Fruit fly (Drosophila melanogaster): ENCODE data around the gene Cpr64Ac.

Cpr64Ac gene

DNA sequence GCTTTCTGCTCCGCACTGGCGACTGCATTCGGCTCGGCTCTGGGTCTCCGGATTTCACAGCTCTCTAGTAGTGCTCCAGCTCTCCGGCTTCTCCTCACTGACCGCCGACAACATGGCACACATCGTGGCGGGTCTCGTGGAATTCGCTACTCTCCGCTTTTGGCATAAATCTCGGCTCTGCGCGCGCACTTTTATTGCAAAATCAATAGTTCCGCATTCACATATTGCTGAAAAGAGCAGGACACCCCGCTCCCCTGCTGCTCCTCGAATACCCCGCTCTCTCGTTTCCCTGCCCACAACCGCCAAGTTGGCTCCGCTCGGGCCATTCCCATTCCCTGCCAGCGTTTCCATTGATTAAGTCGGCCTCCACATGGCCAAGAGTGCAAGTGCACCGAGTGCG, 27.5 kb downstream of the Cpr64Ac start:
- no peak for TF ChIP-seq Dif (GFP tag; optimal IDR thresholded peaks at IDR 0.05; ENCODE audit: partially characterized antibody)
- no peak for TF ChIP-seq Myc (optimal IDR thresholded peaks at IDR 0.05)
- no peak for TF ChIP-seq rgr (GFP tag; optimal IDR thresholded peaks at IDR 0.05)
- TF ChIP-seq CG9705 (GFP tag; optimal IDR thresholded peaks at IDR 0.05) = no peak
- no peak for TF ChIP-seq CG32264 (GFP tag; optimal IDR thresholded peaks at IDR 0.05)
- no peak for TF ChIP-seq Mio (GFP tag; optimal IDR thresholded peaks at IDR 0.05)
- no peak for TF ChIP-seq Hr83 (GFP tag; optimal IDR thresholded peaks at IDR 0.05; ENCODE audit: poor library complexity, severe bottlenecking)

DNA sequence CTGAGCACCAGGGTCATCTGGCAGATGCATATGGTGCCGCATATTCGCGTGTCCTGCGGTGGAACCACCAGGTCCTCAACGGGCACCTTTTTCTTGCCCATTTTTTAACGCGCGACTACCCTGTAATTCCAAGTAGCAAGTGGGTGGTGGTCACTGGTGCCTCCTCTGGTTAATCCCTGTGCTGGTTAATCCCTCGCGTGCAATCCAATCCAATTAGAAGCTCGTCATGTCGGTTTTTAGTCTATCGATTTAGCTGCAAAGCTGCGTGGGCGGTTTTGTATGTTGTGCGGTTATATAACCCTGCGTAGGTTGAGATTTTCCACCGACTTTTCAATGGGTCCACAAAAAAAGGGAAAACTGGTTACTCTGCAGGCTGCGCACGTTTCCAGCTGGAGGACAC, 28.2 kb downstream of the Cpr64Ac start, which contains the start of gene Teh3:
Gene Teh3, minus strand, starts transcription at position 101 of the 400 bp plus-strand sequence.
- no peak for TF ChIP-seq h (GFP tag; optimal IDR thresholded peaks at IDR 0.05)
- no peak for TF ChIP-seq Hr83 (GFP tag; optimal IDR thresholded peaks at IDR 0.05; ENCODE audit: poor library complexity, severe bottlenecking)
- no peak for TF ChIP-seq brk (GFP tag; optimal IDR thresholded peaks at IDR 0.05)
- no peak for TF ChIP-seq CG9705 (GFP tag; optimal IDR thresholded peaks at IDR 0.05)
- TF ChIP-seq tai (GFP tag; optimal IDR thresholded peaks at IDR 0.05) = no peak

DNA sequence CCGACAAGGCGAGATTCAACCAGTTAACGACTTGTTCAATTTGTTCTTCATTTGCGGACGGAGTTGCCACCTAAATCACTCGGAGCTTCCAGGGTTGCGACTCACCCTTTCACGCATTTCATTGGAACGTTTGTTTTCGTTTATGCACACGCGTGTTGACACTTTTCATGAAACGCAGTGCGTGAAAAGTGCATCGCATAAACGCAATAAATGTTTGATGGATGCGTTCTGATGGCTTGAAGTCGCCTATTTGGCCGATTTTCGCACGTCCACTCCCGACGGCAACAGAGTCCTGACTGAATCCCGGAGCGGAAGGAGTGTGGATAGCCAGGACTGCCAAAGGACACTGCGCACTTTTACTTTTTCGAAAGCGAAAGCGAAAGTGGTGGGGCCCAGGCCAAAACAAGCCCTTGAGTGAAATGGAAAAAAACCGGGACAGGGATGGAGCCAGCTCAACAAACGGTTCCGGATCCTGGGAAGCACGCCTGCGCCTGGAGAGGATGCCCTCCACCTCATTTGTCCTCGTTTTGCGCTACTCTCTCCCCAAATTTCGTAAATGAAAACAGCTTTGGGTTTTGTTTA, 34.6 kb downstream of the Cpr64Ac start, which contains the start of gene Teh4:
Gene Teh4, minus strand, starts transcription at position 290 of the 582 bp plus-strand sequence.
- TF ChIP-seq dl (GFP tag; optimal IDR thresholded peaks at IDR 0.05; ENCODE audit: insufficient read depth in 1 of 2, partially characterized antibody in 2 of 2) (no peak), Dif (GFP tag; optimal IDR thresholded peaks at IDR 0.05; ENCODE audit: partially characterized antibody) (no peak), sage (GFP tag; optimal IDR thresholded peaks at IDR 0.05) (no peak), jim (GFP tag; optimal IDR thresholded peaks at IDR 0.05) (no peak), Vsx2 (GFP tag; optimal IDR thresholded peaks at IDR 0.05; ENCODE audit: partially characterized antibody) (no peak), Dfd (GFP tag; optimal IDR thresholded peaks at IDR 0.05) (no peak), rgr (GFP tag; optimal IDR thresholded peaks at IDR 0.05) (no peak), foxo (GFP tag; optimal IDR thresholded peaks at IDR 0.05) (no peak), h (GFP tag; optimal IDR thresholded peaks at IDR 0.05) (no peak), brk (GFP tag; optimal IDR thresholded peaks at IDR 0.05) (no peak), lola (GFP tag; optimal IDR thresholded peaks at IDR 0.05) (no peak), sv (GFP tag; optimal IDR thresholded peaks at IDR 0.05) (no peak), dmrt93B (GFP tag; optimal IDR thresholded peaks at IDR 0.05) (no peak), N (GFP tag; optimal IDR thresholded peaks at IDR 0.05) (no peak), Jra (GFP tag; optimal IDR thresholded peaks at IDR 0.05) (no peak), pan (optimal IDR thresholded peaks at IDR 0.05) (no peak), CG32264 (GFP tag; optimal IDR thresholded peaks at IDR 0.05) (no peak)

DNA sequence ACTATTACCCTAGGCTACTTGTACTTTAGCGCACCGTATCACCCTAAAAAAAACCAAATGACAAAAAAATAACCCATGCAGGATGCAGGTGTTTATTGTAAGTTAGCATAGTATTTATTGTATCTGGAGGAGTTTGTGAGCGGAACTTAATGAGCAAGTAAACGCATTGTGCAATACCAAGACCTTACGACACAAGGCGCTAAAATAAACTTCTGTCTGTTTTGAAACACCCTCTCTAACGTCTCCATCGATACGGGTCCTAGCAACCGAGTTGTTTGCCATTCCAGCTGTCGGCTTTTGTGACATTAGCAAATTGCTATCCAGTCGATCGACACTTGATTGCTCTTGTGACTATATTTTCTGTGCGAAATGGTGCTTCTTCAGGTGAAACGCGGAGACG, 39.1 kb downstream of the Cpr64Ac start, which contains the start of gene CG18675:
Gene CG18675, plus strand, starts transcription at position 301 of the 400 bp plus-strand sequence.
- TF ChIP-seq jim (GFP tag; optimal IDR thresholded peaks at IDR 0.05) (no peak), Myc (optimal IDR thresholded peaks at IDR 0.05) (no peak), pan (optimal IDR thresholded peaks at IDR 0.05) (no peak), Mio (GFP tag; optimal IDR thresholded peaks at IDR 0.05) (no peak), Jra (GFP tag; optimal IDR thresholded peaks at IDR 0.05) (no peak), Dif (GFP tag; optimal IDR thresholded peaks at IDR 0.05; ENCODE audit: partially characterized antibody) (no peak), sv (GFP tag; optimal IDR thresholded peaks at IDR 0.05) (no peak), fru (GFP tag; optimal IDR thresholded peaks at IDR 0.05) (no peak), sage (GFP tag; optimal IDR thresholded peaks at IDR 0.05) (no peak), woc (GFP tag; optimal IDR thresholded peaks at IDR 0.05) (no peak), Rel (GFP tag; optimal IDR thresholded peaks at IDR 0.05) (no peak), Rel (tag; optimal IDR thresholded peaks at IDR 0.05) (no peak), Hr78 (GFP tag; optimal IDR thresholded peaks at IDR 0.05) (no peak), CG9705 (GFP tag; optimal IDR thresholded peaks at IDR 0.05) (no peak), h (GFP tag; optimal IDR thresholded peaks at IDR 0.05) (no peak)

DNA sequence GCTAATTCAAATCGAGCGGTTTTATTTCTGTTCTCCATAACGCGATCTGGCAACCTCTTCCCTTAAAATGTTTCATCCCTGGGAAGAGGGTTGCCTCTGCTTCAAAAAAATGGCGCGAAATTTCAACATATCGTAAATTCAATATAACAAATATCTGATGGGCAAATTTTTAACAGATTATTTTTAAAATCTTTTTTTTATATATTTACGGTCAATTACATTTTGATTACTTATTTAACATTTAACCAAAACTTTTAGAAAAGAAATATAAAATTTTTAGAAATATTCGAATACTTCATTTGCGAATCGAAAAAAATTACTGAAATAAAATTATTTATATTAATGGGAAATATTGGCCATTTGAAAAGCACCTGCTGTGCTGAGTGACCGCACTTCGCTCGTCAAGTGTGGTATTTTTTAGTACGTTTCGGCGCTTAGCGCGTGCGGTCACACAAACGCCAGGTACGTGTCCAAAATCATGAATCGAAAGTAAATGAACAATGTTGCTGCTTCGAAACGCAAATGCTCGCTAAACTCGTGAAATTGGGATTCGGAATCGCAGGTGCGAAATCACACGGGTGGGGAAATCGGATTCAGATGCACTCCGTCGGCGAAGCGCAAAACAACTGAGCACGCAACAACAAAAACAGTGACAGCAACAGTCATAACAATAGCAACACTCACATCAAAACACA, 42.6 kb downstream of the Cpr64Ac start, which contains the start of gene Ero1L:
Gene Ero1L, plus strand, starts transcription at position 448 of the 695 bp plus-strand sequence.
- TF ChIP-seq sage (GFP tag; optimal IDR thresholded peaks at IDR 0.05) = no peak
- TF ChIP-seq GATAd (GFP tag; optimal IDR thresholded peaks at IDR 0.05) = no peak
- no peak for TF ChIP-seq rgr (GFP tag; optimal IDR thresholded peaks at IDR 0.05)
- TF ChIP-seq h (GFP tag; optimal IDR thresholded peaks at IDR 0.05) = peak; percentile 3
- TF ChIP-seq Dfd (GFP tag; optimal IDR thresholded peaks at IDR 0.05) = no peak
- TF ChIP-seq Rel (GFP tag; optimal IDR thresholded peaks at IDR 0.05) = no peak
- TF ChIP-seq Rel (tag; optimal IDR thresholded peaks at IDR 0.05) = peak; percentile 67
- TF ChIP-seq Sp1 (GFP tag; optimal IDR thresholded peaks at IDR 0.05) = no peak
- TF ChIP-seq sv (GFP tag; optimal IDR thresholded peaks at IDR 0.05) = no peak
- TF ChIP-seq ey (GFP tag; optimal IDR thresholded peaks at IDR 0.05) = no peak
- TF ChIP-seq jim (GFP tag; optimal IDR thresholded peaks at IDR 0.05) = no peak
- TF ChIP-seq psq (GFP tag; optimal IDR thresholded peaks at IDR 0.05) = peak; percentile 14
- peak; percentile 51 for TF ChIP-seq HLH106 (tag; optimal IDR thresholded peaks at IDR 0.05)
- peak; percentile 51 for TF ChIP-seq CrebA (GFP tag; optimal IDR thresholded peaks at IDR 0.05; ENCODE audit: borderline replicate concordance)
- no peak for TF ChIP-seq fru (GFP tag; optimal IDR thresholded peaks at IDR 0.05)
- TF ChIP-seq Dif (GFP tag; optimal IDR thresholded peaks at IDR 0.05; ENCODE audit: partially characterized antibody) = peak; percentile 40
- no peak for TF ChIP-seq Mio (GFP tag; optimal IDR thresholded peaks at IDR 0.05)
- TF ChIP-seq Hnf4 (GFP tag; optimal IDR thresholded peaks at IDR 0.05) = peak; percentile 24
